Fruit fly (Drosophila melanogaster): ENCODE measurements around the gene Ggt-1.
A peak's percentile ranks its signal among the peaks of the same experiment; 100 is the strongest.

Gene Ggt-1

dm6 chrX:18486356-18487059 lies 25.8 kb downstream of the Ggt-1 start, which contains the start of gene psh:
Gene psh, minus strand, starts transcription at chrX:18486921.
- no peak for TF ChIP-seq usp (GFP tag; optimal IDR thresholded peaks at IDR 0.05)
- TF ChIP-seq Dll (optimal IDR thresholded peaks at IDR 0.05), result no peak
- TF ChIP-seq CG8478 (optimal IDR thresholded peaks at IDR 0.05), result no peak
- TF ChIP-seq psq (optimal IDR thresholded peaks at IDR 0.05), result no peak
- TF ChIP-seq EcR (GFP tag; optimal IDR thresholded peaks at IDR 0.05), result no peak
- no peak for TF ChIP-seq pan (optimal IDR thresholded peaks at IDR 0.05)

- no peak for TF ChIP-seq psq (optimal IDR thresholded peaks at IDR 0.05)
- TF ChIP-seq pan (optimal IDR thresholded peaks at IDR 0.05), result peak; percentile 78
- peak; percentile 64 for TF ChIP-seq Dll (optimal IDR thresholded peaks at IDR 0.05)
Observed at dm6 chrX:18483261-18484218, 28.8 kb downstream of the Ggt-1 start, which contains the start of gene Hayan. Gene Hayan, minus strand, starts transcription at chrX:18483772.

- TF ChIP-seq psq (optimal IDR thresholded peaks at IDR 0.05) (no peak), CG8478 (optimal IDR thresholded peaks at IDR 0.05) (no peak)
Observed at dm6 chrX:18482537-18482936, 29.8 kb downstream of the Ggt-1 start.

- no peak for TF ChIP-seq usp (GFP tag; optimal IDR thresholded peaks at IDR 0.05)
- TF ChIP-seq Dll (optimal IDR thresholded peaks at IDR 0.05), result no peak
- peak; percentile 92 for TF ChIP-seq pan (optimal IDR thresholded peaks at IDR 0.05)
- TF ChIP-seq psq (optimal IDR thresholded peaks at IDR 0.05), result no peak
Observed at dm6 chrX:18479307-18480134, 32.8 kb downstream of the Ggt-1 start, which contains the start of gene CG32547. Gene CG32547, minus strand, starts transcription at chrX:18479487.

dm6 chrX:18467881-18468280 lies 44.4 kb downstream of the Ggt-1 start:
- no peak for TF ChIP-seq psq (optimal IDR thresholded peaks at IDR 0.05)
- no peak for TF ChIP-seq Dll (optimal IDR thresholded peaks at IDR 0.05)
- no peak for TF ChIP-seq EcR (GFP tag; optimal IDR thresholded peaks at IDR 0.05)
- TF ChIP-seq pan (optimal IDR thresholded peaks at IDR 0.05), result no peak
- TF ChIP-seq CG8478 (optimal IDR thresholded peaks at IDR 0.05), result no peak
- TF ChIP-seq usp (GFP tag; optimal IDR thresholded peaks at IDR 0.05), result no peak

- no peak for TF ChIP-seq pan (optimal IDR thresholded peaks at IDR 0.05)
- no peak for TF ChIP-seq CG8478 (optimal IDR thresholded peaks at IDR 0.05)
- no peak for TF ChIP-seq usp (GFP tag; optimal IDR thresholded peaks at IDR 0.05)
- TF ChIP-seq psq (optimal IDR thresholded peaks at IDR 0.05), result no peak
- TF ChIP-seq Dll (optimal IDR thresholded peaks at IDR 0.05), result no peak
- no peak for TF ChIP-seq EcR (GFP tag; optimal IDR thresholded peaks at IDR 0.05)
Observed at dm6 chrX:18460318-18460717, 52.0 kb downstream of the Ggt-1 start, which contains the start of gene CG43843. Gene CG43843, minus strand, starts transcription at chrX:18460418.
